Fruit fly (Drosophila melanogaster) whole organism, prepupa: Measurements from ENCODE around the gene CG42240.

Experiments
- Blimp-1 ChIP-seq: fragments of 200-800 bp; sonication (Bioruptor generic); optimal IDR thresholded peaks from 3 replicates; lab custom pipeline; 2017; ENCODE audit warnings: missing biosample characterization, missing genetic modification characterization, mild to moderate bottlenecking, moderate library complexity, missing genetic modification reagents
- CG10631 ChIP-seq: fragments of 200-800 bp; sonication (Bioruptor generic); optimal IDR thresholded peaks from 2 replicates; lab custom pipeline; 2016; ENCODE audit warnings: missing biosample characterization, missing genetic modification characterization
- CG10669 ChIP-seq: fragments of 200-800 bp; sonication (Bioruptor generic); optimal IDR thresholded peaks from 3 replicates; lab custom pipeline; 2018; ENCODE audit warnings: missing biosample characterization, mild to moderate bottlenecking, missing genetic modification characterization, moderate library complexity
- CG1621 ChIP-seq: fragments of 200-800 bp; sonication (Bioruptor generic); optimal IDR thresholded peaks from 3 replicates; lab custom pipeline; 2018; ENCODE audit warnings: missing biosample characterization, mild to moderate bottlenecking, missing genetic modification characterization
- CG16779 ChIP-seq: fragments of 200-800 bp; sonication (Bioruptor generic); optimal IDR thresholded peaks from 3 replicates; lab custom pipeline; 2017; ENCODE audit warnings: missing biosample characterization, mild to moderate bottlenecking, missing genetic modification characterization
- CG3032 ChIP-seq: fragments of 200-800 bp; optimal IDR thresholded peaks from 2 replicates; lab custom pipeline; 2019; ENCODE audit warnings: missing biosample characterization, mild to moderate bottlenecking, missing genetic modification characterization, moderate library complexity
- CG31627 ChIP-seq: fragments of 200-800 bp; sonication (Bioruptor generic); optimal IDR thresholded peaks from 3 replicates; lab custom pipeline; 2016; ENCODE audit warnings: missing biosample characterization, missing genetic modification characterization
- CG32006 ChIP-seq: fragments of 200-800 bp; sonication (Bioruptor generic); optimal IDR thresholded peaks from 3 replicates; lab custom pipeline; 2017; ENCODE audit warnings: missing biosample characterization, mild to moderate bottlenecking, missing genetic modification characterization
- CG34406 ChIP-seq: fragments of 200-800 bp; sonication (Bioruptor generic); optimal IDR thresholded peaks from 3 replicates; lab custom pipeline; 2016; ENCODE audit warnings: missing biosample characterization, missing genetic modification characterization
- CG3919 ChIP-seq: fragments of 200-800 bp; sonication (Bioruptor generic); optimal IDR thresholded peaks from 3 replicates; lab custom pipeline; 2016; ENCODE audit warnings: missing biosample characterization, missing genetic modification characterization
- CG4318 ChIP-seq: fragments of 200-800 bp; sonication (Bioruptor generic); optimal IDR thresholded peaks from 3 replicates; lab custom pipeline; 2017; ENCODE audit warnings: missing biosample characterization, mild to moderate bottlenecking, missing genetic modification characterization
- CG6163 ChIP-seq: fragments of 200-800 bp; sonication (Bioruptor generic); IDR thresholded peaks from 3 replicates; pipeline ENCODE4 v1.3.6; 2022; ENCODE audit warnings: missing biosample characterization, missing genetic modification characterization
- CG6276 ChIP-seq: fragments of 200-800 bp; sonication (Bioruptor generic); optimal IDR thresholded peaks from 2 replicates; lab custom pipeline; 2017; ENCODE audit warnings: missing biosample characterization, mild to moderate bottlenecking, missing genetic modification characterization
- CG6792 ChIP-seq: fragments of 200-800 bp; sonication (Bioruptor generic); optimal IDR thresholded peaks from 3 replicates; lab custom pipeline; 2016; ENCODE audit warnings: missing biosample characterization, missing genetic modification characterization
- CG6808 ChIP-seq: fragments of 200-800 bp; sonication (Bioruptor generic); optimal IDR thresholded peaks from 3 replicates; lab custom pipeline; 2017; ENCODE audit warnings: missing biosample characterization, missing genetic modification characterization, mild to moderate bottlenecking, moderate library complexity, missing genetic modification reagents
- CG6854 ChIP-seq: fragments of 200-800 bp; sonication (Bioruptor generic); optimal IDR thresholded peaks from 2 replicates; lab custom pipeline; 2017; ENCODE audit warnings: missing biosample characterization, mild to moderate bottlenecking, missing genetic modification characterization
- CG7368 ChIP-seq: fragments of 200-800 bp; sonication (Bioruptor generic); optimal IDR thresholded peaks from 3 replicates; lab custom pipeline; 2016; ENCODE audit warnings: missing biosample characterization, missing genetic modification characterization
- CG8119 ChIP-seq: fragments of 200-800 bp; sonication (Bioruptor generic); IDR thresholded peaks from 3 replicates; pipeline ENCODE4 v1.3.6; 2022; ENCODE audit warnings: missing biosample characterization, missing genetic modification characterization
- CG8319 ChIP-seq: fragments of 200-800 bp; sonication (Bioruptor generic); optimal IDR thresholded peaks from 3 replicates; lab custom pipeline; 2016; ENCODE audit warnings: missing biosample characterization, missing genetic modification characterization
- CG8632 ChIP-seq: fragments of 200-800 bp; sonication (Bioruptor generic); optimal IDR thresholded peaks from 3 replicates; lab custom pipeline; 2016; ENCODE audit warnings: missing biosample characterization, missing genetic modification characterization
- CG9139 ChIP-seq: fragments of 200-800 bp; sonication (Bioruptor generic); optimal IDR thresholded peaks from 3 replicates; lab custom pipeline; 2017; ENCODE audit warnings: missing biosample characterization, mild to moderate bottlenecking, missing genetic modification characterization
- Eip75B ChIP-seq: fragments of 200-800 bp; sonication (Bioruptor generic); optimal IDR thresholded peaks from 3 replicates; lab custom pipeline; 2016; ENCODE audit warnings: missing biosample characterization, missing genetic modification characterization
- Eip78C ChIP-seq: fragments of 200-800 bp; sonication (Bioruptor generic); peaks from one replicate; lab custom pipeline; 2016; ENCODE audit warnings: missing biosample characterization, missing genetic modification characterization
- Eip93F ChIP-seq: fragments of 200-800 bp; sonication (Bioruptor generic); optimal IDR thresholded peaks from 2 replicates; lab custom pipeline; 2016; ENCODE audit warnings: missing biosample characterization, mild to moderate bottlenecking, missing genetic modification characterization
- Ets21C ChIP-seq: fragments of 200-800 bp; sonication (Bioruptor generic); optimal IDR thresholded peaks from 3 replicates; lab custom pipeline; 2016; ENCODE audit warnings: missing biosample characterization, missing genetic modification characterization
- Ets96B ChIP-seq: fragments of 200-800 bp; optimal IDR thresholded peaks from 2 replicates; lab custom pipeline; 2019; ENCODE audit warnings: missing biosample characterization, mild to moderate bottlenecking, missing genetic modification characterization, moderate library complexity
- Gug ChIP-seq: fragments of 200-800 bp; sonication (Bioruptor generic); IDR thresholded peaks from 2 replicates; pipeline ENCODE4 v1.3.6; 2022; ENCODE audit warnings: missing biosample characterization, missing genetic modification characterization
- Hr38 ChIP-seq: sonication (Bioruptor generic); optimal IDR thresholded peaks from 2 replicates; lab custom pipeline; 2016; ENCODE audit warnings: missing biosample characterization, missing genetic modification characterization
- Lpt ChIP-seq: fragments of 200-800 bp; sonication (Bioruptor generic); optimal IDR thresholded peaks from 3 replicates; lab custom pipeline; 2016; ENCODE audit warnings: missing biosample characterization, missing genetic modification characterization
- Met ChIP-seq: fragments of 200-800 bp; sonication (Bioruptor generic); optimal IDR thresholded peaks from 3 replicates; lab custom pipeline; 2016; ENCODE audit warnings: missing biosample characterization, missing genetic modification characterization
- OdsH ChIP-seq: fragments of 200-800 bp; sonication (Bioruptor generic); optimal IDR thresholded peaks from 3 replicates; lab custom pipeline; 2016; ENCODE audit warnings: missing biosample characterization, missing genetic modification characterization
- Smox ChIP-seq: fragments of 200-800 bp; sonication (Bioruptor generic); optimal IDR thresholded peaks from 3 replicates; lab custom pipeline; 2016; ENCODE audit warnings: missing biosample characterization, missing genetic modification characterization
- Sox102F ChIP-seq: fragments of 200-800 bp; sonication (Bioruptor generic); optimal IDR thresholded peaks from 2 replicates; lab custom pipeline; 2016; ENCODE audit warnings: missing biosample characterization, mild to moderate bottlenecking, missing genetic modification characterization
- Sox14 ChIP-seq: fragments of 200-800 bp; sonication (Bioruptor generic); optimal IDR thresholded peaks from 3 replicates; lab custom pipeline; 2016; ENCODE audit warnings: missing biosample characterization, missing genetic modification characterization
- Sox15 ChIP-seq: fragments of 200-800 bp; sonication (Bioruptor generic); optimal IDR thresholded peaks from 3 replicates; lab custom pipeline; 2016; ENCODE audit warnings: missing biosample characterization, missing genetic modification characterization
- achi ChIP-seq: fragments of 200-800 bp; sonication (Bioruptor generic); optimal IDR thresholded peaks from 3 replicates; lab custom pipeline; 2016; ENCODE audit warnings: missing biosample characterization, missing genetic modification characterization
- acj6 ChIP-seq: fragments of 200-800 bp; sonication (Bioruptor generic); optimal IDR thresholded peaks from 3 replicates; lab custom pipeline; 2016; ENCODE audit warnings: missing biosample characterization, missing genetic modification characterization
- cyc ChIP-seq: fragments of 200-800 bp; sonication (Bioruptor generic); optimal IDR thresholded peaks from 3 replicates; lab custom pipeline; 2016; ENCODE audit warnings: missing biosample characterization, missing genetic modification characterization
- dac ChIP-seq: fragments of 200-800 bp; sonication (Bioruptor generic); optimal IDR thresholded peaks from 2 replicates; lab custom pipeline; 2017; ENCODE audit warnings: missing biosample characterization, mild to moderate bottlenecking, missing genetic modification characterization
- dsx ChIP-seq: fragments of 200-800 bp; optimal IDR thresholded peaks from 3 replicates; lab custom pipeline; 2019; ENCODE audit warnings: missing biosample characterization, mild to moderate bottlenecking, missing genetic modification characterization, moderate library complexity; ENCODE audit not compliant: poor library complexity, severe bottlenecking
- eg ChIP-seq: fragments of 200-800 bp; sonication (Bioruptor generic); IDR thresholded peaks from 3 replicates; pipeline ENCODE4 v1.3.6; 2022; ENCODE audit warnings: missing biosample characterization, missing genetic modification characterization
- fd59A ChIP-seq: fragments of 200-800 bp; sonication (Bioruptor generic); optimal IDR thresholded peaks from 2 replicates; lab custom pipeline; 2017; ENCODE audit warnings: missing biosample characterization, mild to moderate bottlenecking, missing genetic modification characterization, missing genetic modification reagents
- fd85E ChIP-seq: fragments of 200-800 bp; sonication (Bioruptor generic); optimal IDR thresholded peaks from 3 replicates; lab custom pipeline; 2016; ENCODE audit warnings: missing biosample characterization, missing genetic modification characterization
- fkh ChIP-seq: fragments of 200-800 bp; sonication (Bioruptor generic); optimal IDR thresholded peaks from 3 replicates; lab custom pipeline; 2017; ENCODE audit warnings: missing biosample characterization, mild to moderate bottlenecking, missing genetic modification characterization, moderate library complexity
- lz ChIP-seq: fragments of 200-800 bp; sonication (Bioruptor generic); optimal IDR thresholded peaks from 3 replicates; lab custom pipeline; 2016; ENCODE audit warnings: missing biosample characterization, missing genetic modification characterization
- net ChIP-seq: fragments of 200-800 bp; sonication (Bioruptor generic); optimal IDR thresholded peaks from 3 replicates; lab custom pipeline; 2016; ENCODE audit warnings: missing biosample characterization, missing genetic modification characterization
- pdm3 ChIP-seq: fragments of 200-800 bp; sonication (Bioruptor generic); optimal IDR thresholded peaks from 3 replicates; lab custom pipeline; 2016; ENCODE audit warnings: missing biosample characterization, missing genetic modification characterization
- salr ChIP-seq, 2 experiments: fragments of 200-800 bp; sonication (Bioruptor generic); optimal IDR thresholded peaks; 3 replicates each; lab custom pipeline; 2016 to 2018; ENCODE audit warnings: missing biosample characterization in 2 of 2, missing genetic modification characterization in 2 of 2, mild to moderate bottlenecking in 1 of 2
- spab ChIP-seq: fragments of 200-800 bp; sonication (Bioruptor generic); optimal IDR thresholded peaks from 2 replicates; lab custom pipeline; 2017; ENCODE audit warnings: missing biosample characterization, mild to moderate bottlenecking, missing genetic modification characterization, missing genetic modification reagents
- ss ChIP-seq, 2 experiments: fragments of 200-800 bp; sonication (Bioruptor generic); optimal IDR thresholded peaks; 2 replicates in 1 of 2; 3 replicates in 1 of 2; lab custom pipeline; 2017 to 2018; ENCODE audit warnings: mild to moderate bottlenecking in 2 of 2, missing biosample characterization in 2 of 2, missing genetic modification characterization in 2 of 2, moderate library complexity in 1 of 2
- svp ChIP-seq: fragments of 200-800 bp; sonication (Bioruptor generic); peaks from one replicate; lab custom pipeline; 2016; ENCODE audit warnings: missing biosample characterization, missing genetic modification characterization

CG42240 gene

dm6 chrX:6330369-6330949 is at the start of gene CG42240:
TSS of gene CG42240 (plus strand) at chrX:6330842.
- TF ChIP-seq CG34406 (peak; percentile 95), CG7368 (GFP tag; lab: Kevin White, UChicago) (peak; percentile 91), Gug (peak; percentile 73), CG16779 (tag; lab: Kevin White, UChicago) (peak; percentile 92), Lpt (GFP tag; lab: Kevin White, UChicago) (peak; percentile 94), CG9139 (peak; percentile 86), CG6854 (GFP tag; lab: Kevin White, UChicago) (peak; percentile 81), Sox102F (peak; percentile 95), ss (GFP tag; optimal IDR thresholded peaks at IDR 0.05; lab: Kevin White, UChicago) (peak; percentile 93 to 95), svp (GFP tag; lab: Kevin White, UChicago) (peak; percentile 97), achi (GFP tag; lab: Kevin White, UChicago) (peak; percentile 95), CG8119 (GFP tag; lab: Robert Waterston, UW) (peak; percentile 96), pdm3 (GFP tag; lab: Kevin White, UChicago) (peak; percentile 95), Eip75B (peak; percentile 96), Ets21C (GFP tag; lab: Kevin White, UChicago) (peak; percentile 86), Smox (GFP tag; lab: Kevin White, UChicago) (peak; percentile 94), acj6 (GFP tag; lab: Kevin White, UChicago) (peak; percentile 92), CG6808 (peak; percentile 95), CG3919 (GFP tag; lab: Kevin White, UChicago) (peak; percentile 95), cyc (GFP tag; lab: Kevin White, UChicago) (peak; percentile 88), eg (peak; percentile 66), Blimp-1 (peak; percentile 86), Hr38 (no peak), lz (GFP tag; lab: Kevin White, UChicago) (peak; percentile 94), net (GFP tag; lab: Kevin White, UChicago) (peak; percentile 96), salr (GFP tag; optimal IDR thresholded peaks at IDR 0.05; lab: Kevin White, UChicago) (peak; percentile 75 to 96), Ets96B (tag; lab: Kevin White, UChicago) (peak; percentile 92), CG8319 (GFP tag; lab: Kevin White, UChicago) (peak; percentile 81), fd85E (peak; percentile 74), CG10669 (GFP tag; lab: Kevin White, UChicago) (peak; percentile 94), CG32006 (GFP tag; lab: Kevin White, UChicago) (peak; percentile 97), CG6163 (GFP tag; lab: Robert Waterston, UW) (peak; percentile 72), CG3032 (peak; percentile 92), CG6792 (GFP tag; lab: Kevin White, UChicago) (peak; percentile 95), CG6276 (GFP tag; lab: Kevin White, UChicago) (peak; percentile 97), fd59A (GFP tag; lab: Kevin White, UChicago) (peak; percentile 93), CG31627 (peak; percentile 88), Met (peak; percentile 95), Eip78C (GFP tag; lab: Kevin White, UChicago) (peak; percentile 99), CG8632 (GFP tag; lab: Kevin White, UChicago) (peak; percentile 94), OdsH (GFP tag; lab: Kevin White, UChicago) (peak; percentile 94), dsx (peak; percentile 91), CG1621 (tag; lab: Kevin White, UChicago) (peak; percentile 88), fkh (GFP tag; lab: Kevin White, UChicago) (peak; percentile 5), Sox15 (GFP tag; lab: Kevin White, UChicago) (peak; percentile 82), Sox14 (GFP tag; lab: Kevin White, UChicago) (peak; percentile 93), Eip93F (GFP tag; lab: Kevin White, UChicago) (peak; percentile 65), CG4318 (GFP tag; lab: Kevin White, UChicago) (peak; percentile 95), dac (GFP tag; lab: Kevin White, UChicago) (peak; percentile 90), spab (peak; percentile 92), CG10631 (GFP tag; lab: Kevin White, UChicago) (peak; percentile 92)
